Worm (Caenorhabditis elegans) whole organism, young adult: ENCODE measurements around the gene fan-1.

Experiments used
- F52B5.7 ChIP-seq: sonication (generic microtip); optimal IDR thresholded peaks from 2 replicates; lab custom pipeline; 2016; ENCODE audit warnings: mild to moderate bottlenecking, missing genetic modification characterization, missing compliant biosample characterization
- madf-6 ChIP-seq: fragments of 200-800 bp; sonication (Bioruptor generic); IDR thresholded peaks from 2 replicates; pipeline ENCODE4 v1.3.6; 2022; ENCODE audit warnings: missing genetic modification reagents, missing genetic modification characterization, missing compliant biosample characterization
- nhr-27 ChIP-seq: fragments of 200-800 bp; sonication (Bioruptor generic); optimal IDR thresholded peaks from 2 replicates; lab custom pipeline; 2018; ENCODE audit warnings: mild to moderate bottlenecking, missing genetic modification characterization, moderate library complexity, missing compliant biosample characterization
- nhr-80 ChIP-seq: sonication (generic microtip); optimal IDR thresholded peaks from 2 replicates; lab custom pipeline; 2016; ENCODE audit warnings: missing genetic modification characterization, missing compliant biosample characterization
- pbrm-1 ChIP-seq: fragments of 200-800 bp; sonication (Bioruptor generic); IDR thresholded peaks from 2 replicates; pipeline ENCODE4 v1.3.6; 2022; ENCODE audit warnings: missing genetic modification reagents, missing genetic modification characterization, missing compliant biosample characterization
- rcor-1 ChIP-seq: fragments of 200-800 bp; sonication (Bioruptor generic); IDR thresholded peaks from 2 replicates; pipeline ENCODE4 v1.3.6; 2022; ENCODE audit warnings: missing genetic modification reagents, missing genetic modification characterization, missing compliant biosample characterization
- snpc-4 ChIP-seq, 5 experiments: fragments of 150-350 bp in 1 of 5; sonication (generic microtip) in 4 of 5; optimal IDR thresholded peaks; 2 replicates each; lab custom pipeline; 2014 to 2018; ENCODE audit warnings: missing genetic modification characterization in 5 of 5, missing biosample characterization in 3 of 5, antibody characterized with exemption in 2 of 5, mild to moderate bottlenecking in 2 of 5, missing compliant biosample characterization in 2 of 5, missing genotype in 2 of 5, moderate library complexity in 2 of 5, missing genetic modification reagents in 1 of 5

- peak; percentile 41 for TF ChIP-seq F52B5.7 (tag; lab: Kevin White, UChicago)
- no peak for TF ChIP-seq nhr-27
- peak; percentile 55 for TF ChIP-seq snpc-4 (GFP tag; optimal IDR thresholded peaks at IDR 0.05; lab: Kevin White, UChicago)
- peak in 2 of 4 experiments; percentile 7 to 84 for TF ChIP-seq snpc-4 (tag; optimal IDR thresholded peaks at IDR 0.05; lab: Kevin White, UChicago)
- TF ChIP-seq nhr-80 (tag; lab: Kevin White, UChicago) = no peak
- TF ChIP-seq rcor-1 (GFP tag; lab: Robert Waterston, UW) = peak; percentile 57; the same call in 1 of the 2 replicates
- TF ChIP-seq madf-6 (GFP tag; lab: Robert Waterston, UW) = peak; percentile 74
- TF ChIP-seq pbrm-1 = 0 out of 2 replicates have a peak, but pooled peaks have one; percentile 52
Measured at ce11 chrIV:6526522-6526921, 22.0 kb upstream of the fan-1 start.
